Worm (Caenorhabditis elegans) whole organism, early embryonic: ENCODE data around the gene ceh-28.

Experiments used
- B0310.2 ChIP-seq: sonication (generic microtip); optimal IDR thresholded peaks from 2 replicates; lab custom pipeline; 2016; ENCODE audit warnings: mild to moderate bottlenecking, missing genetic modification characterization, missing compliant biosample characterization
- ets-7 ChIP-seq: sonication (generic microtip); optimal IDR thresholded peaks from 2 replicates; lab custom pipeline; 2016; ENCODE audit warnings: missing genotype, missing genetic modification characterization, missing compliant biosample characterization
- hmg-4 ChIP-seq: fragments of 200-800 bp; sonication (Bioruptor generic); optimal IDR thresholded peaks from 2 replicates; lab custom pipeline; 2018; ENCODE audit warnings: mild to moderate bottlenecking, missing genetic modification characterization, missing compliant biosample characterization
- hnd-1 ChIP-seq: sonication (generic microtip); optimal IDR thresholded peaks from 2 replicates; lab custom pipeline; 2016; ENCODE audit warnings: missing genetic modification characterization, missing compliant biosample characterization
- tbx-11 ChIP-seq: fragments of 200-800 bp; sonication (Bioruptor generic); IDR thresholded peaks from 2 replicates; pipeline ENCODE4 v1.3.6; 2022; ENCODE audit warnings: missing genetic modification characterization, missing compliant biosample characterization

DNA sequence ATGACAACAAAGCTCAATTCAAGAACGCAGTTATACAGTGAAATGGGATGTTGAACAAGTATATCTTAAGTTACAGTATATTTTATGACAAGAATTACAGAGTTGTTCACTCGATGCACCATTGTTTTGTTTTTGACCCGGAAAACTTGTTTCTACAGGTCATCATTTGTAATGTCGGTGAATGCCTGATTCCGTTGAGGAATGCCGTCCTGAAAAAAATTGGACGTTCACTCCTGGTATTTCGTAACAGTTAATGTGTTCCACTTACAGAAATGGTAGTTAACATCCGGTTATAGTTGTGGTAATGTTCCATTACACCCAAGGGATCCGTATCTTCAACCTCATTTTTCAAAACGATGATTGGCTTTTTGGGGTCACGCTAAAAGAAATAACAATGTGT, 41.9 kb downstream of the ceh-28 start:
- TF ChIP-seq tbx-11 (GFP tag; lab: Robert Waterston, UW) (no peak), hnd-1 (tag; lab: Kevin White, UChicago) (no peak), B0310.2 (tag; lab: Kevin White, UChicago) (no peak), hmg-4 (GFP tag; lab: Kevin White, UChicago) (no peak), ets-7 (tag; lab: Kevin White, UChicago) (no peak)
